Worm (Caenorhabditis elegans) whole organism, L4 larva: Measurements from ENCODE around the gene R160.14.

Experiments
- F26F4.8 ChIP-seq: fragments of 200-800 bp; sonication (Bioruptor generic); conservative IDR thresholded peaks from 2 replicates; pipeline ENCODE4 v1.3.6; 2022; ENCODE audit warnings: missing genetic modification characterization, missing compliant biosample characterization
- F37D6.2 ChIP-seq: sonication (generic microtip); optimal IDR thresholded peaks from 2 replicates; lab custom pipeline; 2016; ENCODE audit warnings: mild to moderate bottlenecking, missing genetic modification characterization, missing compliant biosample characterization
- F44E2.7 ChIP-seq: fragments of 200-800 bp; sonication (Bioruptor generic); IDR thresholded peaks from 2 replicates; pipeline ENCODE4 v2.1.2; 2022; ENCODE audit warnings: missing genetic modification characterization, missing compliant biosample characterization
- ZK337.2 ChIP-seq: fragments of 200-800 bp; sonication (Bioruptor generic); IDR thresholded peaks from 2 replicates; pipeline ENCODE4 v1.3.6; 2022; ENCODE audit warnings: missing genetic modification reagents, missing genetic modification characterization, missing compliant biosample characterization
- aha-1 ChIP-seq: fragments of 150-350 bp; peaks from one replicate; lab custom pipeline; 2014; ENCODE audit warnings: missing biosample characterization, missing genetic modification characterization
- ceh-20 ChIP-seq: fragments of 200-800 bp; sonication (Bioruptor generic); IDR thresholded peaks from 2 replicates; pipeline ENCODE4 v1.3.6; 2022; ENCODE audit warnings: missing genetic modification reagents, missing genetic modification characterization, missing compliant biosample characterization
- ceh-44 ChIP-seq: fragments of 200-800 bp; sonication (Bioruptor generic); IDR thresholded peaks from 2 replicates; pipeline ENCODE4 v1.3.6; 2022; ENCODE audit warnings: missing genetic modification reagents, missing genetic modification characterization, missing compliant biosample characterization
- ceh-62 ChIP-seq: sonication (generic microtip); optimal IDR thresholded peaks from 2 replicates; lab custom pipeline; 2017; ENCODE audit warnings: missing biosample characterization, missing genetic modification characterization
- ctbp-1 ChIP-seq: fragments of 200-800 bp; sonication (Bioruptor generic); IDR thresholded peaks from 2 replicates; pipeline ENCODE4 v1.3.6; 2022; ENCODE audit warnings: missing genetic modification reagents, missing genetic modification characterization, missing compliant biosample characterization
- daf-12 ChIP-seq: fragments of 150-350 bp; optimal IDR thresholded peaks from 2 replicates; lab custom pipeline; 2014; ENCODE audit warnings: missing biosample characterization, missing genetic modification reagents, missing genetic modification characterization
- daf-16 ChIP-seq, 3 experiments: sonication (generic microtip); optimal IDR thresholded peaks; 2 replicates each; lab custom pipeline; 2016 to 2017; ENCODE audit warnings: missing genetic modification characterization in 3 of 3, missing genetic modification reagents in 3 of 3, mild to moderate bottlenecking in 2 of 3, missing compliant biosample characterization in 2 of 3, missing biosample characterization in 1 of 3, moderate library complexity in 1 of 3
- egl-43 ChIP-seq: fragments of 200-800 bp; sonication (Bioruptor generic); IDR thresholded peaks from 2 replicates; pipeline ENCODE4 v1.3.6; 2022; ENCODE audit warnings: missing genetic modification reagents, missing genetic modification characterization, missing compliant biosample characterization
- fkh-10 ChIP-seq: fragments of 150-350 bp; optimal IDR thresholded peaks from 2 replicates; lab custom pipeline; 2014; ENCODE audit warnings: missing biosample characterization, missing genetic modification reagents, missing genetic modification characterization
- hlh-30 ChIP-seq: sonication (generic microtip); optimal IDR thresholded peaks from 2 replicates; lab custom pipeline; 2017; ENCODE audit warnings: antibody characterized with exemption, mild to moderate bottlenecking, missing genetic modification characterization, missing compliant biosample characterization; ENCODE audit not compliant: insufficient read depth
- jun-1 ChIP-seq: fragments of 150-350 bp; optimal IDR thresholded peaks from 2 replicates; lab custom pipeline; 2014; ENCODE audit warnings: missing biosample characterization, missing genetic modification reagents, missing genetic modification characterization
- lim-7 ChIP-seq: fragments of 200-800 bp; sonication (Bioruptor generic); IDR thresholded peaks from 2 replicates; pipeline ENCODE4 v1.3.6; 2022; ENCODE audit warnings: missing genetic modification characterization, missing compliant biosample characterization
- lin-1 ChIP-seq: fragments of 200-800 bp; sonication (Bioruptor generic); IDR thresholded peaks from 2 replicates; pipeline ENCODE4 v1.3.6; 2022; ENCODE audit warnings: missing genetic modification reagents, missing genetic modification characterization, missing compliant biosample characterization
- lin-13 ChIP-seq: fragments of 150-350 bp; optimal IDR thresholded peaks from 2 replicates; lab custom pipeline; 2014; ENCODE audit warnings: missing biosample characterization, missing genetic modification reagents, missing genetic modification characterization
- lin-39 ChIP-seq: fragments of 150-350 bp; optimal IDR thresholded peaks from 2 replicates; lab custom pipeline; 2014; ENCODE audit warnings: missing biosample characterization, missing genetic modification reagents, missing genetic modification characterization
- mdl-1 ChIP-seq, 2 experiments: fragments of 150-350 bp in 1 of 2; sonication (generic microtip) in 1 of 2; optimal IDR thresholded peaks; 2 replicates each; lab custom pipeline; 2014 to 2017; ENCODE audit warnings: missing biosample characterization in 2 of 2, missing genetic modification characterization in 2 of 2
- mes-2 ChIP-seq: sonication (generic microtip); optimal IDR thresholded peaks from 2 replicates; lab custom pipeline; 2016; ENCODE audit warnings: missing genotype, mild to moderate bottlenecking, missing genetic modification characterization, missing compliant biosample characterization; ENCODE audit not compliant: poor library complexity, severe bottlenecking
- nhr-102 ChIP-seq: sonication (generic microtip); optimal IDR thresholded peaks from 2 replicates; lab custom pipeline; 2016; ENCODE audit warnings: mild to moderate bottlenecking, missing genetic modification characterization, moderate library complexity, missing compliant biosample characterization
- nhr-11 ChIP-seq: fragments of 150-350 bp; optimal IDR thresholded peaks from 2 replicates; lab custom pipeline; 2014; ENCODE audit warnings: missing biosample characterization, missing genetic modification characterization
- pha-4 ChIP-seq, 2 experiments: fragments of 150-350 bp in 1 of 2; fragments of 200-800 bp in 1 of 2; sonication (Bioruptor generic) in 1 of 2; IDR thresholded peaks in 1 of 2; optimal IDR thresholded peaks in 1 of 2; 2 replicates each; pipeline versions ENCODE4 v1.3.6 to Lab custom; 2014 to 2022; ENCODE audit warnings: missing genetic modification characterization in 2 of 2, missing genetic modification reagents in 2 of 2, missing biosample characterization in 1 of 2, missing compliant biosample characterization in 1 of 2
- rbr-2 ChIP-seq: sonication (generic microtip); optimal IDR thresholded peaks from 2 replicates; lab custom pipeline; 2016; ENCODE audit warnings: missing genotype, missing genetic modification characterization, missing compliant biosample characterization
- snpc-1.2 ChIP-seq: fragments of 200-800 bp; sonication (Bioruptor generic); IDR thresholded peaks from 2 replicates; pipeline ENCODE4 v1.3.6; 2022; ENCODE audit warnings: missing genetic modification reagents, missing genetic modification characterization, missing compliant biosample characterization
- tag-97 ChIP-seq: fragments of 200-800 bp; sonication (Bioruptor generic); IDR thresholded peaks from 2 replicates; pipeline ENCODE4 v1.3.6; 2022; ENCODE audit warnings: missing genetic modification characterization, missing compliant biosample characterization
- unc-62 ChIP-seq, 3 experiments: fragments of 150-350 bp in 1 of 3; sonication (generic microtip); optimal IDR thresholded peaks in 2 of 3; peaks in 1 of 3; 1 replicate in 1 of 3; 2 replicates in 2 of 3; lab custom pipeline; 2014 to 2017; ENCODE audit warnings: missing biosample characterization in 3 of 3, missing genetic modification characterization in 3 of 3, missing genetic modification reagents in 3 of 3, missing genotype in 1 of 3
- vab-7 ChIP-seq: fragments of 200-800 bp; sonication (Bioruptor generic); IDR thresholded peaks from 2 replicates; pipeline ENCODE4 v1.3.6; 2022; ENCODE audit warnings: missing genetic modification reagents, missing genetic modification characterization, missing compliant biosample characterization
- zfp-3 ChIP-seq: fragments of 200-800 bp; sonication (Bioruptor generic); conservative IDR thresholded peaks from 2 replicates; pipeline ENCODE4 v1.3.6; 2022; ENCODE audit warnings: missing genetic modification reagents, missing genetic modification characterization, missing compliant biosample characterization
- zip-11 ChIP-seq: fragments of 200-800 bp; sonication (Bioruptor generic); IDR thresholded peaks from 2 replicates; pipeline ENCODE4 v1.3.6; 2022; ENCODE audit warnings: missing genetic modification characterization, missing compliant biosample characterization
- ztf-11 ChIP-seq: fragments of 150-350 bp; optimal IDR thresholded peaks from 2 replicates; lab custom pipeline; 2014; ENCODE audit warnings: missing biosample characterization, missing genetic modification characterization

The R160.14 gene

ce11 chrX:4409591-4410279 lies 37.8 kb upstream of the R160.14 start:
- TF ChIP-seq F26F4.8 (GFP tag; lab: Robert Waterston, UW) (0 out of 2 replicates have a peak, but pooled peaks have one; percentile 43), ceh-62 (no peak), vab-7 (peak; percentile 55; the same call in 1 of the 2 replicates), lim-7 (GFP tag; lab: Robert Waterston, UW) (peak; percentile 76), jun-1 (tag; lab: Kevin White, UChicago) (no peak), zip-11 (GFP tag; lab: Robert Waterston, UW) (no peak), daf-12 (no peak), zfp-3 (GFP tag; lab: Robert Waterston, UW) (peak; percentile 49; the same call in 1 of the 2 replicates), pha-4 (GFP tag; IDR thresholded peaks at IDR 0.05; lab: Robert Waterston, UW) (peak; percentile 58; the same call in 1 of the 2 replicates), pha-4 (tag; optimal IDR thresholded peaks at IDR 0.05; lab: Kevin White, UChicago) (no peak), daf-16 (GFP tag; optimal IDR thresholded peaks at IDR 0.05; lab: Kevin White, UChicago) (peak in 1 of 2 experiments; percentile 4), daf-16 (tag; optimal IDR thresholded peaks at IDR 0.05; lab: Kevin White, UChicago) (no peak), egl-43 (no peak), mdl-1 (tag; optimal IDR thresholded peaks at IDR 0.05; lab: Kevin White, UChicago) (no peak), unc-62 (GFP tag; optimal IDR thresholded peaks at IDR 0.05 in 1 of 2; lab: Kevin White, UChicago) (peak in 1 of 2 experiments; percentile 7), unc-62 (tag; optimal IDR thresholded peaks at IDR 0.05; lab: Kevin White, UChicago) (no peak), ZK337.2 (GFP tag; lab: Robert Waterston, UW) (0 out of 2 replicates have a peak, but pooled peaks have one; percentile 20), lin-1 (GFP tag; lab: Robert Waterston, UW) (peak; percentile 11; the same call in 1 of the 2 replicates), fkh-10 (no peak), rbr-2 (no peak), mes-2 (tag; lab: Kevin White, UChicago) (peak; percentile 35), snpc-1.2 (GFP tag; lab: Robert Waterston, UW) (peak; percentile 10; the same call in 1 of the 2 replicates)

ce11 chrX:4408466-4408865 lies 36.6 kb upstream of the R160.14 start:
- no peak for TF ChIP-seq F37D6.2 (tag; lab: Kevin White, UChicago)
- TF ChIP-seq nhr-11 (tag; lab: Kevin White, UChicago) = no peak
- peak; percentile 70 for TF ChIP-seq aha-1 (tag; lab: Kevin White, UChicago)
- 0 out of 2 replicates have a peak, but pooled peaks have one; percentile 17 for TF ChIP-seq ceh-20 (GFP tag; lab: Robert Waterston, UW)
- no peak for TF ChIP-seq nhr-102
- no peak for TF ChIP-seq tag-97 (GFP tag; lab: Robert Waterston, UW)

DNA sequence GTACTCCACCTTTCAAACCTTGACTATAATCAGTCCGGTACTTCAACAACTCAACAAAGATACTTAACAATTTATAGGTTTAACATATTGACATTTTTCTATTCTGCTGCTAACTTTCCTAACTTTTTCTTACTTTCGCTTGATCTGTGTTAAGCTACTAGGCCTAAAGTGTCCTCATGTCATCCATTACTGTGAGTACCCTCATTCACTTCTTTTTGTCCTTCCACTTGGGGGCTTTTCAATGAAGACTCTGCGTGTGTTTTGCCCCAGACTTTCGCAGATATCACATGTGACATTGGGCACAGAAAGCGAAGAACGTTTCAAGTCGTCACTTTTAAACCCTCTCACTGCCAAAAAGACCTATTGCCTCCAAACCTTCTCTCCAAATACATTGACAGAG lies 32.8 kb upstream of the R160.14 start:
- peak; percentile 4 for TF ChIP-seq hlh-30 (tag; lab: Kevin White, UChicago)
- TF ChIP-seq ceh-44 (GFP tag; lab: Robert Waterston, UW) = no peak
- no peak for TF ChIP-seq lin-13
- TF ChIP-seq ztf-11 (tag; lab: Kevin White, UChicago) = no peak
- TF ChIP-seq ceh-20 (GFP tag; lab: Robert Waterston, UW) = peak; percentile 32; the same call in 1 of the 2 replicates
- no peak for TF ChIP-seq nhr-102
- TF ChIP-seq F44E2.7 (GFP tag; lab: Robert Waterston, UW) = no peak

DNA sequence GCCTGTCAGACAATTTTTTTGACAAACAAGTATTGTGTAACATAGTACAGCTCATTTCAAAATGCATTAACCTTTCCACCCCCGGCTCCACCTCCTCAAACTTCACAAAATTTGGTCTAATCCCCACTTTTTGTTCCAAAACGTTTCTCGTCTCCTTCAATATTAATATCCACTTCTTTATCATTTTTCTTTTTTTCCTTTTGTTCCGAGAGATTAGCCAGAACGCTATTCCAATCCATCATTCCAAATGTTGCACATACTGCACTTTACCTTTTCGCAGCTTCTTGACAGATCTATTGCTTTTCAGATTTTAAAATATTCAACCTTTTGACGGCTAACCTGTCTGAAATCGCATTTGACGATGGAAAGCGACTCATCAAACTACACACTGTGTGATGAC lies 31.0 kb upstream of the R160.14 start, which contains the start of gene D1079.1:
D1079.1 (plus strand) TSS at position 301 of the 400 bp plus-strand sequence.
- no peak for TF ChIP-seq snpc-1.2 (GFP tag; lab: Robert Waterston, UW)
- no peak for TF ChIP-seq ctbp-1
- peak; percentile 20 for TF ChIP-seq lin-39 (tag; lab: Kevin White, UChicago)
